Fruit fly (Drosophila melanogaster): ENCODE results near the gene SCCRO.

dm6 chr3L:15513726-15514125, 49.5 kb upstream of the SCCRO start:
- TF ChIP-seq dl (GFP tag; optimal IDR thresholded peaks at IDR 0.05; ENCODE audit: insufficient read depth in 1 of 2, partially characterized antibody in 2 of 2), result no peak
- TF ChIP-seq psq (GFP tag; optimal IDR thresholded peaks at IDR 0.05), result no peak
- no peak for TF ChIP-seq Jra (GFP tag; optimal IDR thresholded peaks at IDR 0.05)
- no peak for TF ChIP-seq N (GFP tag; optimal IDR thresholded peaks at IDR 0.05)
- TF ChIP-seq sage (GFP tag; optimal IDR thresholded peaks at IDR 0.05), result no peak
- TF ChIP-seq br (GFP tag; optimal IDR thresholded peaks at IDR 0.05), result no peak
- no peak for TF ChIP-seq dsf (GFP tag; optimal IDR thresholded peaks at IDR 0.05; ENCODE audit: borderline replicate concordance)
- no peak for TF ChIP-seq pan (optimal IDR thresholded peaks at IDR 0.05)
- no peak for TF ChIP-seq GATAd (GFP tag; optimal IDR thresholded peaks at IDR 0.05)

All from whole organism, wandering third instar larva.